Fruit fly (Drosophila melanogaster) whole organism, embryonic: ENCODE measurements around the gene mal.

ENCODE experiments used
- CG11247 ChIP-seq: fragments of 200-800 bp; sonication (Bioruptor generic); IDR thresholded peaks from 2 replicates; pipeline ENCODE4 v1.3.6; 2022; ENCODE audit warnings: missing biosample characterization, missing genetic modification characterization
- CG11504 ChIP-seq: fragments of 200-800 bp; sonication (Bioruptor generic); optimal IDR thresholded peaks from 3 replicates; lab custom pipeline; 2019; ENCODE audit warnings: missing biosample characterization, mild to moderate bottlenecking, missing genetic modification characterization, moderate library complexity
- CG11560 ChIP-seq: fragments of 200-800 bp; sonication (Bioruptor generic); IDR thresholded peaks from 3 replicates; pipeline ENCODE4 v1.3.6; 2022; ENCODE audit warnings: missing biosample characterization, missing genetic modification characterization
- CG13287 ChIP-seq: fragments of 200-800 bp; sonication (Bioruptor generic); IDR thresholded peaks from 2 replicates; pipeline ENCODE4 v1.3.6; 2022; ENCODE audit warnings: missing biosample characterization, missing genetic modification characterization; ENCODE audit not compliant: partially characterized antibody
- CG13296 ChIP-seq: fragments of 200-800 bp; sonication (Bioruptor generic); optimal IDR thresholded peaks from 3 replicates; lab custom pipeline; 2018; ENCODE audit warnings: missing biosample characterization, mild to moderate bottlenecking, missing genetic modification characterization
- CG14014 ChIP-seq: fragments of 200-800 bp; sonication (Bioruptor generic); IDR thresholded peaks from 2 replicates; pipeline ENCODE4 v1.3.6; 2022; ENCODE audit warnings: missing biosample characterization, missing genetic modification characterization
- CG16779 ChIP-seq: fragments of 200-800 bp; sonication (Bioruptor generic); IDR thresholded peaks from 2 replicates; pipeline ENCODE4 v1.3.6; 2022; ENCODE audit warnings: missing biosample characterization, missing genetic modification characterization
- CG17328 ChIP-seq: fragments of 200-800 bp; sonication (Bioruptor generic); IDR thresholded peaks from 2 replicates; pipeline ENCODE4 v1.3.6; 2022; ENCODE audit warnings: missing biosample characterization, missing genetic modification characterization
- CG34376 ChIP-seq: fragments of 200-800 bp; sonication (Bioruptor generic); optimal IDR thresholded peaks from 2 replicates; lab custom pipeline; 2018; ENCODE audit warnings: missing biosample characterization, mild to moderate bottlenecking, missing genetic modification characterization
- CG4424 ChIP-seq: fragments of 200-800 bp; sonication (Bioruptor generic); optimal IDR thresholded peaks from 3 replicates; lab custom pipeline; 2016; ENCODE audit warnings: missing biosample characterization, missing genetic modification characterization
- CG8388 ChIP-seq: fragments of 200-800 bp; sonication (Bioruptor generic); optimal IDR thresholded peaks from 2 replicates; lab custom pipeline; 2019; ENCODE audit warnings: missing biosample characterization, mild to moderate bottlenecking, missing genetic modification characterization, moderate library complexity
- CG8944 ChIP-seq: fragments of 200-800 bp; sonication (Bioruptor generic); optimal IDR thresholded peaks from 3 replicates; lab custom pipeline; 2016; ENCODE audit warnings: missing biosample characterization, missing genetic modification characterization
- CG9437 ChIP-seq: fragments of 200-800 bp; sonication (Bioruptor generic); optimal IDR thresholded peaks from 2 replicates; lab custom pipeline; 2018; ENCODE audit warnings: missing biosample characterization, mild to moderate bottlenecking, missing genetic modification characterization
- D19A ChIP-seq: fragments of 200-800 bp; optimal IDR thresholded peaks from 3 replicates; lab custom pipeline; 2019; ENCODE audit warnings: missing biosample characterization, mild to moderate bottlenecking, missing genetic modification characterization, moderate library complexity
- Doc3 ChIP-seq: fragments of 200-800 bp; sonication (Bioruptor generic); IDR thresholded peaks from 3 replicates; pipeline ENCODE4 v1.3.6; 2022; ENCODE audit warnings: missing biosample characterization, missing genetic modification characterization; ENCODE audit not compliant: partially characterized antibody
- Drgx ChIP-seq: fragments of 200-800 bp; sonication (Bioruptor generic); IDR thresholded peaks from 2 replicates; pipeline ENCODE4 v1.3.6; 2022; ENCODE audit warnings: missing biosample characterization, missing genetic modification characterization
- Ets65A ChIP-seq: fragments of 200-800 bp; sonication (Bioruptor generic); peaks from one replicate; lab custom pipeline; 2016; ENCODE audit warnings: missing biosample characterization, missing genetic modification characterization
- Fer1 ChIP-seq: fragments of 200-800 bp; sonication (Bioruptor generic); optimal IDR thresholded peaks from 2 replicates; lab custom pipeline; 2017; ENCODE audit warnings: missing biosample characterization, mild to moderate bottlenecking, missing genetic modification characterization
- Hr78 ChIP-seq, 2 experiments: fragments of 200-800 bp in 1 of 2; fragments of >200 bp in 1 of 2; sonication (Bioruptor generic) in 1 of 2; optimal IDR thresholded peaks; 2 replicates each; lab custom pipeline; 2017 to 2019; ENCODE audit warnings: missing biosample characterization in 2 of 2, missing genetic modification characterization in 2 of 2, mild to moderate bottlenecking in 1 of 2, moderate library complexity in 1 of 2
- Med ChIP-seq: fragments of 200-800 bp; sonication (Bioruptor generic); peaks from one replicate; lab custom pipeline; 2016; ENCODE audit warnings: missing biosample characterization, missing genetic modification characterization, mild to moderate bottlenecking, inconsistent platforms, moderate library complexity
- Nf-YC ChIP-seq: fragments of 200-800 bp; optimal IDR thresholded peaks from 3 replicates; lab custom pipeline; 2019; ENCODE audit warnings: missing biosample characterization, mild to moderate bottlenecking, missing genetic modification characterization, moderate library complexity
- Ptx1 ChIP-seq: fragments of 200-800 bp; sonication (Bioruptor generic); IDR thresholded peaks from 2 replicates; pipeline ENCODE4 v1.3.6; 2022; ENCODE audit warnings: missing biosample characterization, missing genetic modification characterization
- Sry-β ChIP-seq: fragments of 200-800 bp; sonication (Bioruptor generic); optimal IDR thresholded peaks from 2 replicates; lab custom pipeline; 2018; ENCODE audit warnings: missing biosample characterization, mild to moderate bottlenecking, missing genetic modification characterization, moderate library complexity
- Trl ChIP-seq, 3 experiments: fragments of >200 bp in 2 of 3; fragments of 200-800 bp in 1 of 3; sonication (Bioruptor generic) in 1 of 3; optimal IDR thresholded peaks; 2 replicates in 1 of 3; 3 replicates in 2 of 3; lab custom pipeline; 2016 to 2017; ENCODE audit warnings: missing biosample characterization in 1 of 3, missing genetic modification characterization in 1 of 3
- bbx ChIP-seq: fragments of 200-800 bp; sonication (Bioruptor generic); IDR thresholded peaks from 2 replicates; pipeline ENCODE4 v1.3.6; 2022; ENCODE audit warnings: missing biosample characterization, missing genetic modification characterization; ENCODE audit not compliant: partially characterized antibody
- chinmo ChIP-seq: fragments of 200-800 bp; sonication (Bioruptor generic); IDR thresholded peaks from 4 replicates; pipeline ENCODE4 v1.3.6; 2022; ENCODE audit warnings: missing biosample characterization, missing genetic modification characterization; ENCODE audit not compliant: partially characterized antibody
- crp ChIP-seq, 2 experiments: fragments of 200-800 bp; sonication (Bioruptor generic); optimal IDR thresholded peaks; 2 replicates in 1 of 2; 3 replicates in 1 of 2; lab custom pipeline; 2017; ENCODE audit warnings: missing biosample characterization in 2 of 2, missing genetic modification characterization in 2 of 2, mild to moderate bottlenecking in 1 of 2, moderate library complexity in 1 of 2
- dan ChIP-seq: fragments of 200-800 bp; sonication (Bioruptor generic); IDR thresholded peaks from 2 replicates; pipeline ENCODE4 v1.3.6; 2022; ENCODE audit warnings: missing biosample characterization, missing genetic modification characterization
- disco-r ChIP-seq: fragments of 200-800 bp; sonication (Bioruptor generic); optimal IDR thresholded peaks from 2 replicates; lab custom pipeline; 2016; ENCODE audit warnings: missing biosample characterization, missing genetic modification characterization
- dmrt99B ChIP-seq: fragments of 200-800 bp; sonication (Bioruptor generic); optimal IDR thresholded peaks from 2 replicates; lab custom pipeline; 2018; ENCODE audit warnings: missing biosample characterization, mild to moderate bottlenecking, missing genetic modification characterization, moderate library complexity
- grau ChIP-seq: fragments of 200-800 bp; optimal IDR thresholded peaks from 3 replicates; lab custom pipeline; 2019; ENCODE audit warnings: missing biosample characterization, mild to moderate bottlenecking, missing genetic modification characterization, moderate library complexity
- pb ChIP-seq: fragments of 200-800 bp; sonication (Bioruptor generic); optimal IDR thresholded peaks from 3 replicates; lab custom pipeline; 2016; ENCODE audit warnings: missing biosample characterization, missing genetic modification characterization
- pzg ChIP-seq: fragments of 200-800 bp; sonication (Bioruptor generic); optimal IDR thresholded peaks from 3 replicates; lab custom pipeline; 2018; ENCODE audit warnings: missing biosample characterization, mild to moderate bottlenecking, missing genetic modification characterization, moderate library complexity
- row ChIP-seq: fragments of 200-800 bp; sonication (Bioruptor generic); IDR thresholded peaks from 3 replicates; pipeline ENCODE4 v1.3.6; 2022; ENCODE audit warnings: missing biosample characterization, missing genetic modification characterization
- sens ChIP-seq: fragments of 200-800 bp; sonication (Bioruptor generic); peaks from one replicate; lab custom pipeline; 2016; ENCODE audit warnings: missing biosample characterization, missing genetic modification characterization
- shn ChIP-seq: fragments of 200-800 bp; sonication (Bioruptor generic); optimal IDR thresholded peaks from 3 replicates; lab custom pipeline; 2016; ENCODE audit warnings: missing biosample characterization, missing genetic modification characterization
- slou ChIP-seq: fragments of 200-800 bp; sonication (Bioruptor generic); optimal IDR thresholded peaks from 3 replicates; lab custom pipeline; 2016; ENCODE audit warnings: missing biosample characterization, missing genetic modification characterization
- sob ChIP-seq: fragments of 200-800 bp; sonication (Bioruptor generic); IDR thresholded peaks from 2 replicates; pipeline ENCODE4 v1.3.6; 2022; ENCODE audit warnings: missing biosample characterization, missing genetic modification characterization
- tap ChIP-seq: fragments of 200-800 bp; optimal IDR thresholded peaks from 3 replicates; lab custom pipeline; 2019; ENCODE audit warnings: missing biosample characterization, mild to moderate bottlenecking, missing genetic modification characterization, moderate library complexity
- yki ChIP-seq: fragments of >200 bp; optimal IDR thresholded peaks from 3 replicates; lab custom pipeline; 2018

Gene mal

dm6 chrX:20447865-20448584, 18.6 kb downstream of the mal start (continued):
- no peak for TF ChIP-seq Fer1 (GFP tag; lab: Kevin White, UChicago)

- peak; percentile 99 for TF ChIP-seq CG11504 (tag; lab: Kevin White, UChicago)
- TF ChIP-seq Sry-β (GFP tag; lab: Kevin White, UChicago), result peak; percentile 77
- 0 out of 2 replicates have a peak, but pooled peaks have one; percentile 22 for TF ChIP-seq CG16779 (GFP tag; lab: Robert Waterston, UW)
- TF ChIP-seq shn (GFP tag; lab: Kevin White, UChicago), result no peak
- TF ChIP-seq, all 482 proteins: peak for 3
Observed at dm6 chrX:20448828-20449427, 19.5 kb downstream of the mal start, which contains the start of gene tbc. Gene tbc (plus strand): TSS chrX:20449331.

- TF ChIP-seq CG14014 (GFP tag; lab: Robert Waterston, UW) (no peak), sob (GFP tag; lab: Robert Waterston, UW) (0 out of 2 replicates have a peak, but pooled peaks have one; percentile 7), CG13296 (GFP tag; lab: Kevin White, UChicago) (peak; percentile 30), sens (GFP tag; lab: Kevin White, UChicago) (peak; percentile 38), grau (no peak), D19A (tag; lab: Kevin White, UChicago) (peak; percentile 61), row (peak; percentile 22; the same call in 1 of the 3 replicates), Ptx1 (GFP tag; lab: Robert Waterston, UW) (0 out of 2 replicates have a peak, but pooled peaks have one; percentile 37), CG8388 (GFP tag; lab: Kevin White, UChicago) (peak; percentile 76), pb (no peak), yki (lab: Kevin White, UChicago) (no peak), dmrt99B (peak; percentile 2), CG4424 (GFP tag; lab: Kevin White, UChicago) (peak; percentile 3), CG8944 (GFP tag; lab: Kevin White, UChicago) (no peak), tap (tag; lab: Kevin White, UChicago) (peak; percentile 12)
Observed at dm6 chrX:20466382-20466928, 37.0 kb downstream of the mal start.

- peak; percentile 8 for TF ChIP-seq Med (GFP tag; lab: Kevin White, UChicago)
- no peak for TF ChIP-seq CG17328 (GFP tag; lab: Robert Waterston, UW)
- peak; percentile 68 for TF ChIP-seq Ets65A (GFP tag; lab: Kevin White, UChicago)
- no peak for TF ChIP-seq Doc3 (GFP tag; lab: Robert Waterston, UW)
Observed at dm6 chrX:20467155-20467554, 37.7 kb downstream of the mal start, which contains the start of gene GstT3. Gene GstT3 (plus strand): TSS chrX:20467455.

- no peak for TF ChIP-seq dan (GFP tag; lab: Robert Waterston, UW)
- TF ChIP-seq bbx, result 0 out of 2 replicates have a peak, but pooled peaks have one; percentile 34
- TF ChIP-seq sens (GFP tag; lab: Kevin White, UChicago), result peak; percentile 29
- TF ChIP-seq disco-r (GFP tag; lab: Kevin White, UChicago), result no peak
- no peak for TF ChIP-seq CG11560 (tag; lab: Robert Waterston, UW)
- TF ChIP-seq chinmo (GFP tag; lab: Robert Waterston, UW), result peak; percentile 64; the same call in 1 of the 4 replicates
- TF ChIP-seq Hr78 (GFP tag; optimal IDR thresholded peaks at IDR 0.05; lab: Kevin White, UChicago), result no peak
- no peak for TF ChIP-seq Nf-YC (tag; lab: Kevin White, UChicago)
- TF ChIP-seq CG9437 (GFP tag; lab: Kevin White, UChicago), result peak; percentile 89
- no peak for TF ChIP-seq CG11247 (GFP tag; lab: Robert Waterston, UW)
- peak in 1 of 2 experiments; percentile 48 for TF ChIP-seq crp (GFP tag; optimal IDR thresholded peaks at IDR 0.05; lab: Kevin White, UChicago)
- TF ChIP-seq CG34376, result peak; percentile 40
- peak; percentile 6 for TF ChIP-seq pzg (GFP tag; lab: Kevin White, UChicago)
- TF ChIP-seq CG13287, result peak; percentile 23; the same call in 1 of the 2 replicates
- no peak for TF ChIP-seq slou (GFP tag; lab: Kevin White, UChicago)
- TF ChIP-seq Drgx (GFP tag; lab: Robert Waterston, UW), result peak; percentile 71
- TF ChIP-seq Trl (optimal IDR thresholded peaks at IDR 0.05; lab: Kevin White, UChicago), result peak in 1 of 2 experiments; percentile 13
- TF ChIP-seq Trl (GFP tag; optimal IDR thresholded peaks at IDR 0.05; lab: Kevin White, UChicago), result no peak
Observed at dm6 chrX:20468192-20468591, 38.7 kb downstream of the mal start.
